Fruit fly (Drosophila melanogaster): ENCODE measurements around the gene CG14551.

The CG14551 gene

dm6 chr3R:26014262-26014833 lies 48.5 kb downstream of the CG14551 start, which contains the start of gene Kaz-m1:
Kaz-m1 (plus strand) TSS chr3R:26014721.
- TF ChIP-seq abd-A (tag; optimal IDR thresholded peaks at IDR 0.05) (no peak), CG6683 (GFP tag; optimal IDR thresholded peaks at IDR 0.05) (no peak), emc (GFP tag; optimal IDR thresholded peaks at IDR 0.05) (no peak), cad (GFP tag; optimal IDR thresholded peaks at IDR 0.05) (no peak), CG7745 (tag; optimal IDR thresholded peaks at IDR 0.05) (no peak), luna (GFP tag; optimal IDR thresholded peaks at IDR 0.05) (no peak), E2f2 (GFP tag; IDR thresholded peaks at IDR 0.05) (no peak), Dfd (GFP tag; optimal IDR thresholded peaks at IDR 0.05) (no peak), cwo (GFP tag; optimal IDR thresholded peaks at IDR 0.05) (peak; percentile 47), Spps (tag; optimal IDR thresholded peaks at IDR 0.05) (peak; percentile 38), CG8944 (GFP tag; optimal IDR thresholded peaks at IDR 0.05) (no peak), CG1602 (GFP tag; optimal IDR thresholded peaks at IDR 0.05) (peak; percentile 2), Dbx (GFP tag; IDR thresholded peaks at IDR 0.05) (no peak), MTF-1 (GFP tag; optimal IDR thresholded peaks at IDR 0.05; ENCODE audit: borderline replicate concordance) (no peak), CG32532 (GFP tag; IDR thresholded peaks at IDR 0.05) (peak; percentile 45; the same call in 1 of the 2 replicates), eyg (GFP tag; optimal IDR thresholded peaks at IDR 0.05) (no peak), chm (GFP tag; IDR thresholded peaks at IDR 0.05) (no peak), pfk (GFP tag; optimal IDR thresholded peaks at IDR 0.05) (no peak), Dad (GFP tag; optimal IDR thresholded peaks at IDR 0.05) (no peak), pum (GFP tag; optimal IDR thresholded peaks at IDR 0.05) (no peak), az2 (GFP tag; optimal IDR thresholded peaks at IDR 0.05) (peak; percentile 19), CG14667 (GFP tag; IDR thresholded peaks at IDR 0.05) (no peak), CrebB (tag; optimal IDR thresholded peaks at IDR 0.05) (no peak), CG14710 (tag; optimal IDR thresholded peaks at IDR 0.05) (peak; percentile 70), sob (GFP tag; IDR thresholded peaks at IDR 0.05) (0 out of 2 replicates have a peak, but pooled peaks have one; percentile 24), dm (GFP tag; optimal IDR thresholded peaks at IDR 0.05) (no peak), CG9437 (GFP tag; optimal IDR thresholded peaks at IDR 0.05) (peak; percentile 42), CG1024 (GFP tag; IDR thresholded peaks at IDR 0.05) (no peak), Med (GFP tag) (peak; percentile 39), CG11085 (GFP tag; IDR thresholded peaks at IDR 0.05) (no peak), Bteb2 (GFP tag; optimal IDR thresholded peaks at IDR 0.05) (no peak), inv (GFP tag; IDR thresholded peaks at IDR 0.05; ENCODE audit: partially characterized antibody) (no peak), CG14860 (GFP tag; IDR thresholded peaks at IDR 0.05; ENCODE audit: partially characterized antibody) (no peak), CG14965 (GFP tag; optimal IDR thresholded peaks at IDR 0.05; ENCODE audit: borderline replicate concordance) (no peak), caup (GFP tag; optimal IDR thresholded peaks at IDR 0.05; ENCODE audit: severe bottlenecking) (no peak), phol (tag; optimal IDR thresholded peaks at IDR 0.05) (peak; percentile 73), btn (GFP tag; optimal IDR thresholded peaks at IDR 0.05) (no peak), tx (GFP tag; optimal IDR thresholded peaks at IDR 0.05) (no peak), disco-r (GFP tag; optimal IDR thresholded peaks at IDR 0.05) (no peak), CG2678 (tag; optimal IDR thresholded peaks at IDR 0.05) (peak; percentile 81), kni (GFP tag; optimal IDR thresholded peaks at IDR 0.05) (no peak), CG9727 (GFP tag; optimal IDR thresholded peaks at IDR 0.05) (peak; percentile 44), gcm (GFP tag; optimal IDR thresholded peaks at IDR 0.05) (peak; percentile 58), CG11695 (GFP tag; IDR thresholded peaks at IDR 0.05) (peak; percentile 59; the same call in 1 of the 3 replicates), CG17912 (GFP tag; optimal IDR thresholded peaks at IDR 0.05) (no peak), so (GFP tag; IDR thresholded peaks at IDR 0.05) (no peak), CG13296 (GFP tag; optimal IDR thresholded peaks at IDR 0.05) (peak; percentile 12), CG2199 (GFP tag; IDR thresholded peaks at IDR 0.05) (no peak), psq (GFP tag; optimal IDR thresholded peaks at IDR 0.05) (no peak), Doc2 (GFP tag; IDR thresholded peaks at IDR 0.05) (no peak), CG2120 (GFP tag; optimal IDR thresholded peaks at IDR 0.05) (peak; percentile 38)

All from whole organism, embryonic.